Worm (Caenorhabditis elegans): ENCODE measurements around the gene col-131.

The col-131 gene

ce11 chrIV:13068451-13068850 lies 1.4 kb upstream of the col-131 start, which contains the start of gene scl-6:
scl-6 (plus strand) TSS chrIV:13068751.
- TF ChIP-seq ref-1 (GFP tag; conservative IDR thresholded peaks at IDR 0.05) (no peak), cog-1 (tag; optimal IDR thresholded peaks at IDR 0.05) (no peak), med-1 (GFP tag; optimal IDR thresholded peaks at IDR 0.05; ENCODE audit: insufficient read depth) (no peak), T22C8.4 (GFP tag; IDR thresholded peaks at IDR 0.05) (no peak), klf-2 (GFP tag; conservative IDR thresholded peaks at IDR 0.05) (no peak), ztf-23 (GFP tag; IDR thresholded peaks at IDR 0.05) (no peak), tab-1 (GFP tag; IDR thresholded peaks at IDR 0.05) (no peak), flt-1 (GFP tag; IDR thresholded peaks at IDR 0.05) (no peak), ztf-29 (GFP tag; IDR thresholded peaks at IDR 0.05) (no peak)

ce11 chrIV:13066044-13066443 lies 1.1 kb downstream of the col-131 start:
- no peak for TF ChIP-seq cog-1 (tag; optimal IDR thresholded peaks at IDR 0.05)
- TF ChIP-seq med-1 (GFP tag; optimal IDR thresholded peaks at IDR 0.05; ENCODE audit: insufficient read depth) = no peak
- TF ChIP-seq tab-1 (GFP tag; IDR thresholded peaks at IDR 0.05) = no peak
- TF ChIP-seq klf-2 (GFP tag; conservative IDR thresholded peaks at IDR 0.05) = no peak
- TF ChIP-seq flt-1 (GFP tag; IDR thresholded peaks at IDR 0.05) = no peak

ce11 chrIV:13063714-13064113 lies 3.4 kb downstream of the col-131 start, which contains the start of gene scl-5:
scl-5 (plus strand) TSS chrIV:13064014.
- TF ChIP-seq med-1 (GFP tag; optimal IDR thresholded peaks at IDR 0.05; ENCODE audit: insufficient read depth) = no peak
- no peak for TF ChIP-seq ztf-23 (GFP tag; IDR thresholded peaks at IDR 0.05)
- TF ChIP-seq klf-2 (GFP tag; conservative IDR thresholded peaks at IDR 0.05) = no peak
- TF ChIP-seq flt-1 (GFP tag; IDR thresholded peaks at IDR 0.05) = no peak
- no peak for TF ChIP-seq ztf-29 (GFP tag; IDR thresholded peaks at IDR 0.05)
- TF ChIP-seq tab-1 (GFP tag; IDR thresholded peaks at IDR 0.05) = no peak
- no peak for TF ChIP-seq T22C8.4 (GFP tag; IDR thresholded peaks at IDR 0.05)
- TF ChIP-seq ref-1 (GFP tag; conservative IDR thresholded peaks at IDR 0.05) = no peak
- TF ChIP-seq cog-1 (tag; optimal IDR thresholded peaks at IDR 0.05) = no peak

ce11 chrIV:13059284-13059683 lies 7.8 kb downstream of the col-131 start, which contains the start of gene scl-3:
scl-3 (plus strand) TSS chrIV:13059584.
- TF ChIP-seq flt-1 (GFP tag; IDR thresholded peaks at IDR 0.05) (no peak), ztf-23 (GFP tag; IDR thresholded peaks at IDR 0.05) (no peak), med-1 (GFP tag; optimal IDR thresholded peaks at IDR 0.05; ENCODE audit: insufficient read depth) (no peak), ref-1 (GFP tag; conservative IDR thresholded peaks at IDR 0.05) (no peak)

- no peak for TF ChIP-seq ztf-23 (GFP tag; IDR thresholded peaks at IDR 0.05)
- TF ChIP-seq ztf-29 (GFP tag; IDR thresholded peaks at IDR 0.05) = no peak
- TF ChIP-seq med-1 (GFP tag; optimal IDR thresholded peaks at IDR 0.05; ENCODE audit: insufficient read depth) = no peak
- no peak for TF ChIP-seq klf-2 (GFP tag; conservative IDR thresholded peaks at IDR 0.05)
- no peak for TF ChIP-seq flt-1 (GFP tag; IDR thresholded peaks at IDR 0.05)
- no peak for TF ChIP-seq cog-1 (tag; optimal IDR thresholded peaks at IDR 0.05)
- TF ChIP-seq ref-1 (GFP tag; conservative IDR thresholded peaks at IDR 0.05) = no peak
- no peak for TF ChIP-seq T22C8.4 (GFP tag; IDR thresholded peaks at IDR 0.05)
- TF ChIP-seq tab-1 (GFP tag; IDR thresholded peaks at IDR 0.05) = no peak
Observed at ce11 chrIV:13057418-13057817, 9.7 kb downstream of the col-131 start, which contains the start of gene scl-2. scl-2 (plus strand) TSS chrIV:13057710.

- TF ChIP-seq klf-2 (GFP tag; conservative IDR thresholded peaks at IDR 0.05) = no peak
- no peak for TF ChIP-seq med-1 (GFP tag; optimal IDR thresholded peaks at IDR 0.05; ENCODE audit: insufficient read depth)
- TF ChIP-seq ref-1 (GFP tag; conservative IDR thresholded peaks at IDR 0.05) = no peak
Observed at ce11 chrIV:13056026-13056425, 11.1 kb downstream of the col-131 start, which contains the start of gene scl-1. scl-1 (plus strand) TSS chrIV:13056326.

ce11 chrIV:13052568-13052967 lies 14.5 kb downstream of the col-131 start, which contains the start of gene F49E11.7:
F49E11.7 (plus strand) TSS chrIV:13052868.
- no peak for TF ChIP-seq flt-1 (GFP tag; IDR thresholded peaks at IDR 0.05)

ce11 chrIV:13051073-13051472 lies 16.0 kb downstream of the col-131 start, which contains the start of gene scl-11:
scl-11 (plus strand) TSS chrIV:13051373.
- TF ChIP-seq ztf-23 (GFP tag; IDR thresholded peaks at IDR 0.05) = no peak
- TF ChIP-seq tab-1 (GFP tag; IDR thresholded peaks at IDR 0.05) = no peak
- TF ChIP-seq T22C8.4 (GFP tag; IDR thresholded peaks at IDR 0.05) = no peak
- TF ChIP-seq klf-2 (GFP tag; conservative IDR thresholded peaks at IDR 0.05) = no peak
- no peak for TF ChIP-seq ztf-29 (GFP tag; IDR thresholded peaks at IDR 0.05)
- TF ChIP-seq flt-1 (GFP tag; IDR thresholded peaks at IDR 0.05) = no peak
- no peak for TF ChIP-seq med-1 (GFP tag; optimal IDR thresholded peaks at IDR 0.05; ENCODE audit: insufficient read depth)
- no peak for TF ChIP-seq cog-1 (tag; optimal IDR thresholded peaks at IDR 0.05)
- TF ChIP-seq ref-1 (GFP tag; conservative IDR thresholded peaks at IDR 0.05) = no peak

- TF ChIP-seq tab-1 (GFP tag; IDR thresholded peaks at IDR 0.05) = no peak
Observed at ce11 chrIV:13048157-13048556, 18.9 kb downstream of the col-131 start, which contains the start of gene scl-10. scl-10 (plus strand) TSS chrIV:13048457.

ce11 chrIV:13046848-13047247 lies 20.3 kb downstream of the col-131 start, which contains the start of gene scl-9:
scl-9 (plus strand) TSS chrIV:13047148.
- TF ChIP-seq klf-2 (GFP tag; conservative IDR thresholded peaks at IDR 0.05) = no peak
- no peak for TF ChIP-seq tab-1 (GFP tag; IDR thresholded peaks at IDR 0.05)
- TF ChIP-seq T22C8.4 (GFP tag; IDR thresholded peaks at IDR 0.05) = no peak
- TF ChIP-seq cog-1 (tag; optimal IDR thresholded peaks at IDR 0.05) = no peak
- TF ChIP-seq ztf-23 (GFP tag; IDR thresholded peaks at IDR 0.05) = no peak
- no peak for TF ChIP-seq med-1 (GFP tag; optimal IDR thresholded peaks at IDR 0.05; ENCODE audit: insufficient read depth)
- TF ChIP-seq flt-1 (GFP tag; IDR thresholded peaks at IDR 0.05) = no peak
- no peak for TF ChIP-seq ref-1 (GFP tag; conservative IDR thresholded peaks at IDR 0.05)
- TF ChIP-seq ztf-29 (GFP tag; IDR thresholded peaks at IDR 0.05) = no peak

ce11 chrIV:13044980-13045379 lies 22.1 kb downstream of the col-131 start:
- TF ChIP-seq T22C8.4 (GFP tag; IDR thresholded peaks at IDR 0.05) (no peak), klf-2 (GFP tag; conservative IDR thresholded peaks at IDR 0.05) (no peak), ztf-29 (GFP tag; IDR thresholded peaks at IDR 0.05) (no peak), ztf-23 (GFP tag; IDR thresholded peaks at IDR 0.05) (no peak), flt-1 (GFP tag; IDR thresholded peaks at IDR 0.05) (no peak), med-1 (GFP tag; optimal IDR thresholded peaks at IDR 0.05; ENCODE audit: insufficient read depth) (no peak), tab-1 (GFP tag; IDR thresholded peaks at IDR 0.05) (no peak), cog-1 (tag; optimal IDR thresholded peaks at IDR 0.05) (no peak), ref-1 (GFP tag; conservative IDR thresholded peaks at IDR 0.05) (no peak)
